Fruit fly (Drosophila melanogaster) whole organism, embryonic: ENCODE results near the gene UBL3.

Experiments used
- Atf3 ChIP-seq: fragments of 200-800 bp; sonication (Bioruptor generic); optimal IDR thresholded peaks from 3 replicates; lab custom pipeline; 2016; ENCODE audit warnings: missing biosample characterization, missing genetic modification characterization
- Bteb2 ChIP-seq: fragments of 200-800 bp; sonication (Bioruptor generic); optimal IDR thresholded peaks from 2 replicates; lab custom pipeline; 2016; ENCODE audit warnings: missing biosample characterization, missing genetic modification characterization
- CG10431 ChIP-seq: fragments of 200-800 bp; sonication (Bioruptor generic); optimal IDR thresholded peaks from 3 replicates; lab custom pipeline; 2018; ENCODE audit warnings: missing biosample characterization, mild to moderate bottlenecking, missing genetic modification characterization
- CG11247 ChIP-seq: fragments of 200-800 bp; sonication (Bioruptor generic); IDR thresholded peaks from 2 replicates; pipeline ENCODE4 v1.3.6; 2022; ENCODE audit warnings: missing biosample characterization, missing genetic modification characterization
- CG11504 ChIP-seq: fragments of 200-800 bp; sonication (Bioruptor generic); optimal IDR thresholded peaks from 3 replicates; lab custom pipeline; 2019; ENCODE audit warnings: missing biosample characterization, mild to moderate bottlenecking, missing genetic modification characterization, moderate library complexity
- CG11695 ChIP-seq: fragments of 200-800 bp; sonication (Bioruptor generic); IDR thresholded peaks from 3 replicates; pipeline ENCODE4 v1.3.6; 2022; ENCODE audit warnings: missing biosample characterization, missing genetic modification characterization
- CG11723 ChIP-seq: fragments of 200-800 bp; sonication (Bioruptor generic); optimal IDR thresholded peaks from 2 replicates; lab custom pipeline; 2017; ENCODE audit warnings: missing biosample characterization, mild to moderate bottlenecking, missing genetic modification characterization
- CG13775 ChIP-seq: fragments of 200-800 bp; sonication (Bioruptor generic); optimal IDR thresholded peaks from 3 replicates; lab custom pipeline; 2017; ENCODE audit warnings: missing biosample characterization, mild to moderate bottlenecking, missing genetic modification characterization
- CG13894 ChIP-seq: fragments of 200-800 bp; sonication (Bioruptor generic); optimal IDR thresholded peaks from 3 replicates; lab custom pipeline; 2018; ENCODE audit warnings: missing biosample characterization, mild to moderate bottlenecking, missing genetic modification characterization, moderate library complexity
- CG17568 ChIP-seq: fragments of 200-800 bp; sonication (Bioruptor generic); optimal IDR thresholded peaks from 2 replicates; lab custom pipeline; 2018; ENCODE audit warnings: missing biosample characterization, mild to moderate bottlenecking, missing genetic modification characterization, moderate library complexity
- CG2678 ChIP-seq: fragments of 200-800 bp; sonication (Bioruptor generic); optimal IDR thresholded peaks from 3 replicates; lab custom pipeline; 2019; ENCODE audit warnings: missing biosample characterization, mild to moderate bottlenecking, missing genetic modification characterization, moderate library complexity
- CG31224 ChIP-seq: fragments of 200-800 bp; sonication (Bioruptor generic); IDR thresholded peaks from 2 replicates; pipeline ENCODE4 v1.3.6; 2022; ENCODE audit warnings: missing biosample characterization, missing genetic modification characterization
- CG31441 ChIP-seq: fragments of 200-800 bp; sonication (Bioruptor generic); IDR thresholded peaks from 2 replicates; pipeline ENCODE4 v1.3.6; 2022; ENCODE audit warnings: missing biosample characterization, missing genetic modification characterization
- CG32532 ChIP-seq: fragments of 200-800 bp; sonication (Bioruptor generic); IDR thresholded peaks from 2 replicates; pipeline ENCODE4 v1.3.6; 2022; ENCODE audit warnings: missing biosample characterization, missing genetic modification characterization
- CG34376 ChIP-seq: fragments of 200-800 bp; sonication (Bioruptor generic); optimal IDR thresholded peaks from 2 replicates; lab custom pipeline; 2018; ENCODE audit warnings: missing biosample characterization, mild to moderate bottlenecking, missing genetic modification characterization
- CG4328 ChIP-seq: fragments of 200-800 bp; sonication (Bioruptor generic); optimal IDR thresholded peaks from 3 replicates; lab custom pipeline; 2017; ENCODE audit warnings: missing biosample characterization, missing genetic modification reagents, missing genetic modification characterization
- CG5180 ChIP-seq: fragments of 200-800 bp; sonication (Bioruptor generic); optimal IDR thresholded peaks from 3 replicates; lab custom pipeline; 2017; ENCODE audit warnings: missing biosample characterization, missing genetic modification characterization, mild to moderate bottlenecking, moderate library complexity, missing genetic modification reagents
- CG7839 ChIP-seq: fragments of 200-800 bp; sonication (Bioruptor generic); optimal IDR thresholded peaks from 3 replicates; lab custom pipeline; 2018; ENCODE audit warnings: missing biosample characterization, mild to moderate bottlenecking, missing genetic modification characterization, moderate library complexity
- CG7928 ChIP-seq: fragments of 200-800 bp; sonication (Bioruptor generic); optimal IDR thresholded peaks from 2 replicates; lab custom pipeline; 2017; ENCODE audit warnings: missing biosample characterization, mild to moderate bottlenecking, missing genetic modification characterization
- CG9437 ChIP-seq: fragments of 200-800 bp; sonication (Bioruptor generic); optimal IDR thresholded peaks from 2 replicates; lab custom pipeline; 2018; ENCODE audit warnings: missing biosample characterization, mild to moderate bottlenecking, missing genetic modification characterization
- Dad ChIP-seq: fragments of 200-800 bp; sonication (Bioruptor generic); optimal IDR thresholded peaks from 3 replicates; lab custom pipeline; 2016; ENCODE audit warnings: missing biosample characterization, missing genetic modification characterization
- Dip3 ChIP-seq: fragments of 200-800 bp; sonication (Bioruptor generic); optimal IDR thresholded peaks from 3 replicates; lab custom pipeline; 2016; ENCODE audit warnings: missing biosample characterization, missing genetic modification characterization
- Drgx ChIP-seq: fragments of 200-800 bp; sonication (Bioruptor generic); IDR thresholded peaks from 2 replicates; pipeline ENCODE4 v1.3.6; 2022; ENCODE audit warnings: missing biosample characterization, missing genetic modification characterization
- E2f2 ChIP-seq: fragments of 200-800 bp; sonication (Bioruptor generic); IDR thresholded peaks from 2 replicates; pipeline ENCODE4 v1.3.6; 2022; ENCODE audit warnings: missing biosample characterization, missing genetic modification characterization
- Fer3 ChIP-seq: fragments of 200-800 bp; sonication (Bioruptor generic); optimal IDR thresholded peaks from 2 replicates; lab custom pipeline; 2018; ENCODE audit warnings: missing biosample characterization, mild to moderate bottlenecking, missing genetic modification characterization, moderate library complexity
- HLH4C ChIP-seq: fragments of 200-800 bp; sonication (Bioruptor generic); IDR thresholded peaks from 3 replicates; pipeline ENCODE4 v1.3.6; 2022; ENCODE audit warnings: missing biosample characterization, missing genetic modification characterization; ENCODE audit not compliant: partially characterized antibody
- Hand ChIP-seq: fragments of 200-800 bp; sonication (Bioruptor generic); optimal IDR thresholded peaks from 2 replicates; lab custom pipeline; 2017; ENCODE audit warnings: mild to moderate bottlenecking, missing biosample characterization, missing genetic modification reagents, missing genetic modification characterization
- Hey ChIP-seq: fragments of 200-800 bp; sonication (Bioruptor generic); optimal IDR thresholded peaks from 3 replicates; lab custom pipeline; 2018; ENCODE audit warnings: missing biosample characterization, mild to moderate bottlenecking, missing genetic modification characterization
- HmgZ ChIP-seq: fragments of 200-800 bp; sonication (Bioruptor generic); optimal IDR thresholded peaks from 2 replicates; lab custom pipeline; 2018; ENCODE audit warnings: missing biosample characterization, mild to moderate bottlenecking, missing genetic modification characterization
- Myb ChIP-seq: fragments of 200-800 bp; sonication (Bioruptor generic); optimal IDR thresholded peaks from 2 replicates; lab custom pipeline; 2016; ENCODE audit warnings: missing biosample characterization, missing genetic modification characterization
- Nf-YA ChIP-seq: fragments of 200-800 bp; sonication (Bioruptor generic); IDR thresholded peaks from 2 replicates; pipeline ENCODE4 v1.3.6; 2022; ENCODE audit warnings: missing biosample characterization, missing genetic modification characterization
- Nf-YC ChIP-seq: fragments of 200-800 bp; optimal IDR thresholded peaks from 3 replicates; lab custom pipeline; 2019; ENCODE audit warnings: missing biosample characterization, mild to moderate bottlenecking, missing genetic modification characterization, moderate library complexity
- Oaz ChIP-seq: fragments of 200-800 bp; sonication (Bioruptor generic); IDR thresholded peaks from 2 replicates; pipeline ENCODE4 v1.3.6; 2022; ENCODE audit warnings: missing biosample characterization, missing genetic modification characterization
- Sin3A ChIP-seq: fragments of >200 bp; optimal IDR thresholded peaks from 2 replicates; lab custom pipeline; 2018
- al ChIP-seq: fragments of 200-800 bp; sonication (Bioruptor generic); IDR thresholded peaks from 2 replicates; pipeline ENCODE4 v1.3.6; 2022; ENCODE audit warnings: missing biosample characterization, missing genetic modification characterization
- ap ChIP-seq: fragments of 200-800 bp; sonication (Bioruptor generic); IDR thresholded peaks from 2 replicates; pipeline ENCODE4 v1.3.6; 2022; ENCODE audit warnings: missing biosample characterization, missing genetic modification characterization
- bsh ChIP-seq, 2 experiments: fragments of 200-800 bp; sonication (Bioruptor generic); optimal IDR thresholded peaks; 2 replicates each; lab custom pipeline; 2017 to 2018; ENCODE audit warnings: mild to moderate bottlenecking in 2 of 2, missing biosample characterization in 2 of 2, missing genetic modification characterization in 2 of 2, moderate library complexity in 1 of 2
- croc ChIP-seq: fragments of 200-800 bp; sonication (Bioruptor generic); conservative IDR thresholded peaks from 3 replicates; pipeline ENCODE4 v1.3.6; 2022; ENCODE audit warnings: missing biosample characterization, missing genetic modification characterization
- cwo ChIP-seq: fragments of 200-800 bp; sonication (Bioruptor generic); optimal IDR thresholded peaks from 3 replicates; lab custom pipeline; 2017; ENCODE audit warnings: missing biosample characterization, missing genetic modification characterization, mild to moderate bottlenecking, moderate library complexity, missing genetic modification reagents
- ewg ChIP-seq: fragments of 200-800 bp; sonication (Bioruptor generic); optimal IDR thresholded peaks from 3 replicates; lab custom pipeline; 2017; ENCODE audit warnings: mild to moderate bottlenecking, missing biosample characterization, missing genetic modification reagents, missing genetic modification characterization
- ftz-f1 ChIP-seq: fragments of 200-800 bp; sonication (Bioruptor generic); optimal IDR thresholded peaks from 2 replicates; lab custom pipeline; 2016; ENCODE audit warnings: missing biosample characterization, missing genetic modification characterization
- hbn ChIP-seq: fragments of 200-800 bp; sonication (Bioruptor generic); IDR thresholded peaks from 2 replicates; pipeline ENCODE4 v1.3.6; 2022; ENCODE audit warnings: missing biosample characterization, missing genetic modification characterization; ENCODE audit not compliant: partially characterized antibody
- mam ChIP-seq: fragments of 200-800 bp; sonication (Bioruptor generic); optimal IDR thresholded peaks from 3 replicates; lab custom pipeline; 2016; ENCODE audit warnings: missing biosample characterization, missing genetic modification characterization
- pan ChIP-seq, 4 experiments: fragments of >200 bp in 3 of 4; fragments of 200-800 bp in 1 of 4; sonication (Bioruptor generic) in 1 of 4; optimal IDR thresholded peaks in 3 of 4; IDR thresholded peaks in 1 of 4; 2 replicates each; pipeline versions ENCODE4 v1.3.6 to Lab custom; 2017 to 2022; ENCODE audit warnings: missing biosample characterization in 2 of 4, missing genetic modification characterization in 2 of 4, mixed read lengths in 1 of 4
- ranshi ChIP-seq: fragments of 200-800 bp; sonication (Bioruptor generic); IDR thresholded peaks from 2 replicates; pipeline ENCODE4 v1.3.6; 2022; ENCODE audit warnings: missing biosample characterization, missing genetic modification characterization
- repo ChIP-seq: fragments of 200-800 bp; sonication (Bioruptor generic); optimal IDR thresholded peaks from 2 replicates; lab custom pipeline; 2016; ENCODE audit warnings: missing biosample characterization, missing genetic modification characterization
- sima ChIP-seq: fragments of 200-800 bp; sonication (Bioruptor generic); optimal IDR thresholded peaks from 2 replicates; lab custom pipeline; 2016; ENCODE audit warnings: missing biosample characterization, missing genetic modification characterization
- sisA ChIP-seq: fragments of 200-800 bp; sonication (Bioruptor generic); IDR thresholded peaks from 2 replicates; pipeline ENCODE4 v1.3.6; 2022; ENCODE audit warnings: missing biosample characterization, missing genetic modification characterization
- sob ChIP-seq: fragments of 200-800 bp; sonication (Bioruptor generic); IDR thresholded peaks from 2 replicates; pipeline ENCODE4 v1.3.6; 2022; ENCODE audit warnings: missing biosample characterization, missing genetic modification characterization
- vfl ChIP-seq: fragments of 200-800 bp; sonication (Bioruptor generic); optimal IDR thresholded peaks from 2 replicates; lab custom pipeline; 2016; ENCODE audit warnings: missing biosample characterization, missing genetic modification characterization
- zfh1 ChIP-seq: fragments of 200-800 bp; sonication (Bioruptor generic); IDR thresholded peaks from 3 replicates; pipeline ENCODE4 v1.3.6; 2022; ENCODE audit warnings: missing biosample characterization, missing genetic modification characterization

The UBL3 gene

dm6 chrX:15860479-15860878 lies 7.5 kb upstream of the UBL3 start:
- TF ChIP-seq HLH4C (GFP tag; lab: Robert Waterston, UW) (peak; percentile 15; the same call in 1 of the 3 replicates), Hand (no peak), Dad (peak; percentile 16), Bteb2 (GFP tag; lab: Kevin White, UChicago) (no peak), sisA (GFP tag; lab: Robert Waterston, UW) (no peak), CG34376 (GFP tag; lab: Kevin White, UChicago) (peak; percentile 70), CG4328 (peak; percentile 50), ewg (peak; percentile 66), croc (GFP tag; lab: Robert Waterston, UW) (no peak), Dip3 (GFP tag; lab: Kevin White, UChicago) (no peak), CG9437 (GFP tag; lab: Kevin White, UChicago) (no peak), zfh1 (GFP tag; lab: Robert Waterston, UW) (0 out of 3 replicates have a peak, but pooled peaks have one; percentile 31), CG32532 (peak; percentile 44), ap (GFP tag; lab: Robert Waterston, UW) (no peak), sima (GFP tag; lab: Kevin White, UChicago) (no peak), CG13775 (GFP tag; lab: Kevin White, UChicago) (no peak), Hey (tag; lab: Kevin White, UChicago) (no peak), CG17568 (GFP tag; lab: Kevin White, UChicago) (no peak), sob (peak; percentile 54; the same call in 1 of the 2 replicates), Oaz (GFP tag; lab: Robert Waterston, UW) (no peak), E2f2 (GFP tag; lab: Robert Waterston, UW) (0 out of 2 replicates have a peak, but pooled peaks have one; percentile 25), CG31224 (GFP tag; lab: Robert Waterston, UW) (no peak), CG13894 (tag; lab: Kevin White, UChicago) (peak; percentile 36), ftz-f1 (GFP tag; lab: Kevin White, UChicago) (no peak), CG11247 (no peak), pan (optimal IDR thresholded peaks at IDR 0.05; lab: Kevin White, UChicago) (no peak), pan (GFP tag; optimal IDR thresholded peaks at IDR 0.05 in 1 of 2, IDR thresholded peaks at IDR 0.05 in 1 of 2) (peak in 1 of 2 experiments; percentile 69), al (GFP tag; lab: Robert Waterston, UW) (no peak), Sin3A (lab: Kevin White, UChicago) (no peak), CG7839 (tag; lab: Kevin White, UChicago) (peak; percentile 27), CG11504 (no peak), CG31441 (GFP tag; lab: Robert Waterston, UW) (no peak), ranshi (GFP tag; lab: Robert Waterston, UW) (0 out of 2 replicates have a peak, but pooled peaks have one; percentile 35), CG11723 (no peak), CG7928 (GFP tag; lab: Kevin White, UChicago) (no peak), Drgx (GFP tag; lab: Robert Waterston, UW) (peak; percentile 58), repo (GFP tag; lab: Kevin White, UChicago) (no peak), CG10431 (peak; percentile 28), vfl (GFP tag; lab: Kevin White, UChicago) (no peak), CG2678 (tag; lab: Kevin White, UChicago) (peak; percentile 11), cwo (GFP tag; lab: Kevin White, UChicago) (no peak), Nf-YA (GFP tag; lab: Robert Waterston, UW) (no peak), Myb (GFP tag; lab: Kevin White, UChicago) (peak; percentile 27), HmgZ (tag; lab: Kevin White, UChicago) (peak; percentile 50), bsh (GFP tag; optimal IDR thresholded peaks at IDR 0.05; lab: Kevin White, UChicago) (peak; percentile 2 to 28), mam (GFP tag; lab: Kevin White, UChicago) (no peak), hbn (GFP tag; lab: Robert Waterston, UW) (0 out of 2 replicates have a peak, but pooled peaks have one; percentile 21), Nf-YC (tag; lab: Kevin White, UChicago) (peak; percentile 73), Fer3 (tag; lab: Kevin White, UChicago) (no peak), CG5180 (GFP tag; lab: Kevin White, UChicago) (no peak), CG11695 (GFP tag; lab: Robert Waterston, UW) (no peak), Atf3 (GFP tag; lab: Kevin White, UChicago) (no peak)
